Worm (Caenorhabditis elegans) whole organism, L2 larva: Measurements from ENCODE around the gene C51E3.9.

Experiments
- crh-2 ChIP-seq: sonication (generic microtip); optimal IDR thresholded peaks from 2 replicates; lab custom pipeline; 2017; ENCODE audit warnings: missing biosample characterization, missing genetic modification characterization
- fos-1 ChIP-seq: fragments of 150-350 bp; optimal IDR thresholded peaks from 2 replicates; lab custom pipeline; 2014; ENCODE audit warnings: missing biosample characterization, missing genetic modification characterization

ce11 chrV:10134077-10134693 lies 11.6 kb upstream of the C51E3.9 start, which contains the start of the genes C08B6.18, wdr-20 and C08B6.8:
- TF ChIP-seq crh-2 (no peak), fos-1 (tag; lab: Kevin White, UChicago) (no peak)
